Fruit fly (Drosophila melanogaster) whole organism, wandering third instar larva: ENCODE data around the gene Clc.

Experiments used
- Hr78 ChIP-seq: fragments of >200 bp; optimal IDR thresholded peaks from 2 replicates; lab custom pipeline; 2017; ENCODE audit warnings: missing biosample characterization, missing genetic modification characterization
- jim ChIP-seq: fragments of 175-275, 200-325 bp; sonication (Bioruptor generic); optimal IDR thresholded peaks from 2 replicates; lab custom pipeline; 2016; ENCODE audit warnings: missing biosample characterization, mild to moderate bottlenecking, missing genetic modification characterization
- lola ChIP-seq: fragments of >200 bp; optimal IDR thresholded peaks from 2 replicates; lab custom pipeline; 2017; ENCODE audit warnings: missing biosample characterization, missing genetic modification characterization
- tai ChIP-seq: sonication (Bioruptor generic); optimal IDR thresholded peaks from 2 replicates; lab custom pipeline; 2016; ENCODE audit warnings: missing biosample characterization, missing genetic modification characterization

dm6 chr3L:20222617-20223016, 18.2 kb upstream of the Clc start:
- TF ChIP-seq jim (GFP tag; lab: Kevin White, UChicago) (no peak), lola (GFP tag; lab: Kevin White, UChicago) (no peak), tai (GFP tag; lab: Kevin White, UChicago) (no peak), Hr78 (GFP tag; lab: Kevin White, UChicago) (no peak)
